Worm (Caenorhabditis elegans) whole organism, late embryonic: Measurements from ENCODE around the gene sdz-1.

Experiments
- C08G9.2 ChIP-seq: sonication (generic microtip); optimal IDR thresholded peaks from 2 replicates; lab custom pipeline; 2016; ENCODE audit warnings: mild to moderate bottlenecking, missing genetic modification characterization, moderate library complexity, missing compliant biosample characterization
- C38D4.7 ChIP-seq: fragments of 200-800 bp; sonication (Bioruptor generic); optimal IDR thresholded peaks from 2 replicates; lab custom pipeline; 2018; ENCODE audit warnings: mild to moderate bottlenecking, missing genetic modification characterization, moderate library complexity, missing compliant biosample characterization
- F13H6.1 ChIP-seq: sonication (generic microtip); optimal IDR thresholded peaks from 2 replicates; lab custom pipeline; 2016; ENCODE audit warnings: missing genetic modification characterization, missing compliant biosample characterization
- K02D7.2 ChIP-seq: sonication (generic microtip); optimal IDR thresholded peaks from 2 replicates; lab custom pipeline; 2017; ENCODE audit warnings: mild to moderate bottlenecking, missing genetic modification characterization, missing compliant biosample characterization
- K09A11.1 ChIP-seq: sonication (generic microtip); optimal IDR thresholded peaks from 2 replicates; lab custom pipeline; 2017; ENCODE audit warnings: antibody characterized with exemption, mild to moderate bottlenecking, missing genetic modification characterization, missing compliant biosample characterization; ENCODE audit not compliant: insufficient read depth
- T23F11.4 ChIP-seq: fragments of 200-800 bp; sonication (Bioruptor generic); optimal IDR thresholded peaks from 2 replicates; lab custom pipeline; 2018; ENCODE audit warnings: mild to moderate bottlenecking, missing genetic modification characterization, missing compliant biosample characterization
- ahr-1 ChIP-seq: sonication (generic microtip); optimal IDR thresholded peaks from 2 replicates; lab custom pipeline; 2016; ENCODE audit warnings: missing genetic modification characterization, missing compliant biosample characterization
- ama-1 ChIP-seq: fragments of 150-350 bp; optimal IDR thresholded peaks from 2 replicates; lab custom pipeline; 2014
- ceh-14 ChIP-seq: sonication (generic microtip); optimal IDR thresholded peaks from 2 replicates; lab custom pipeline; 2016; ENCODE audit warnings: missing genotype, missing genetic modification characterization, missing compliant biosample characterization
- ceh-18 ChIP-seq: sonication (generic microtip); optimal IDR thresholded peaks from 2 replicates; lab custom pipeline; 2016; ENCODE audit warnings: missing genetic modification characterization, missing compliant biosample characterization
- ceh-2 ChIP-seq: sonication (generic microtip); optimal IDR thresholded peaks from 2 replicates; lab custom pipeline; 2016; ENCODE audit warnings: missing genotype, missing genetic modification characterization, missing compliant biosample characterization
- ceh-30 ChIP-seq: fragments of 150-350 bp; optimal IDR thresholded peaks from 2 replicates; lab custom pipeline; 2014; ENCODE audit warnings: missing biosample characterization, missing genetic modification characterization
- ceh-31 ChIP-seq: sonication (generic microtip); optimal IDR thresholded peaks from 2 replicates; lab custom pipeline; 2016; ENCODE audit warnings: missing genetic modification characterization, missing compliant biosample characterization
- ceh-45 ChIP-seq: fragments of 200-800 bp; sonication (Bioruptor generic); IDR thresholded peaks from 2 replicates; pipeline ENCODE4 v1.3.6; 2022; ENCODE audit warnings: missing genetic modification reagents, missing genetic modification characterization, missing compliant biosample characterization
- ceh-48 ChIP-seq: sonication (generic microtip); optimal IDR thresholded peaks from 2 replicates; lab custom pipeline; 2016; ENCODE audit warnings: missing genetic modification characterization, inconsistent platforms, missing compliant biosample characterization
- ceh-6 ChIP-seq: fragments of 200-800 bp; sonication (Bioruptor generic); optimal IDR thresholded peaks from 2 replicates; lab custom pipeline; 2018; ENCODE audit warnings: mild to moderate bottlenecking, missing genetic modification characterization, missing compliant biosample characterization
- che-1 ChIP-seq: sonication (generic microtip); optimal IDR thresholded peaks from 2 replicates; lab custom pipeline; 2016; ENCODE audit warnings: mild to moderate bottlenecking, missing genetic modification characterization, missing compliant biosample characterization
- elt-2 ChIP-seq: sonication (generic microtip); optimal IDR thresholded peaks from 2 replicates; lab custom pipeline; 2016; ENCODE audit warnings: missing genetic modification reagents, missing genetic modification characterization, missing compliant biosample characterization
- elt-4 ChIP-seq: sonication (generic microtip); optimal IDR thresholded peaks from 2 replicates; lab custom pipeline; 2016; ENCODE audit warnings: missing genetic modification characterization, missing compliant biosample characterization
- eyg-1 ChIP-seq: sonication (generic microtip); optimal IDR thresholded peaks from 2 replicates; lab custom pipeline; 2016; ENCODE audit warnings: missing genotype, missing genetic modification characterization, missing compliant biosample characterization
- fax-1 ChIP-seq: sonication (generic microtip); optimal IDR thresholded peaks from 2 replicates; lab custom pipeline; 2016; ENCODE audit warnings: missing genotype, missing genetic modification characterization, missing compliant biosample characterization
- fkh-10 ChIP-seq: fragments of 150-350 bp; optimal IDR thresholded peaks from 2 replicates; lab custom pipeline; 2014; ENCODE audit warnings: missing biosample characterization, missing genetic modification reagents, missing genetic modification characterization
- fkh-6 ChIP-seq: sonication (generic microtip); optimal IDR thresholded peaks from 2 replicates; lab custom pipeline; 2016; ENCODE audit warnings: missing genetic modification characterization, missing compliant biosample characterization
- hlh-13 ChIP-seq: fragments of 200-800 bp; sonication (Bioruptor generic); optimal IDR thresholded peaks from 2 replicates; lab custom pipeline; 2018; ENCODE audit warnings: mild to moderate bottlenecking, missing genetic modification characterization, missing compliant biosample characterization
- hlh-30 ChIP-seq: sonication (generic microtip); optimal IDR thresholded peaks from 2 replicates; lab custom pipeline; 2017; ENCODE audit warnings: antibody characterized with exemption, missing genetic modification characterization, missing compliant biosample characterization; ENCODE audit not compliant: insufficient read depth
- hlh-8 ChIP-seq: sonication (generic microtip); optimal IDR thresholded peaks from 2 replicates; lab custom pipeline; 2016; ENCODE audit warnings: missing genotype, missing genetic modification characterization, missing compliant biosample characterization
- lim-6 ChIP-seq: sonication (generic microtip); optimal IDR thresholded peaks from 2 replicates; lab custom pipeline; 2016; ENCODE audit warnings: missing genetic modification characterization, missing compliant biosample characterization
- nhr-11 ChIP-seq: fragments of 150-350 bp; optimal IDR thresholded peaks from 2 replicates; lab custom pipeline; 2014; ENCODE audit warnings: missing biosample characterization, missing genetic modification characterization
- npax-4 ChIP-seq: sonication (generic microtip); optimal IDR thresholded peaks from 2 replicates; lab custom pipeline; 2016; ENCODE audit warnings: missing genetic modification characterization, missing compliant biosample characterization
- odd-2 ChIP-seq: sonication (generic microtip); optimal IDR thresholded peaks from 2 replicates; lab custom pipeline; 2017; ENCODE audit warnings: antibody characterized with exemption, mild to moderate bottlenecking, missing genetic modification characterization, missing compliant biosample characterization
- pat-9 ChIP-seq: fragments of 200-800 bp; sonication (Bioruptor generic); optimal IDR thresholded peaks from 2 replicates; lab custom pipeline; 2018; ENCODE audit warnings: mild to moderate bottlenecking, missing genetic modification characterization, moderate library complexity, missing compliant biosample characterization
- pax-1 ChIP-seq: fragments of 150-350 bp; optimal IDR thresholded peaks from 2 replicates; lab custom pipeline; 2014; ENCODE audit warnings: missing biosample characterization, missing genetic modification characterization
- pqm-1 ChIP-seq: sonication (generic microtip); optimal IDR thresholded peaks from 2 replicates; lab custom pipeline; 2016; ENCODE audit warnings: missing genetic modification characterization, missing compliant biosample characterization
- ref-2 ChIP-seq: sonication (generic microtip); optimal IDR thresholded peaks from 2 replicates; lab custom pipeline; 2016; ENCODE audit warnings: missing genetic modification characterization, missing compliant biosample characterization
- rnt-1 ChIP-seq: sonication (generic microtip); optimal IDR thresholded peaks from 2 replicates; lab custom pipeline; 2016; ENCODE audit warnings: missing genetic modification characterization, missing compliant biosample characterization
- sox-2 ChIP-seq: fragments of 200-800 bp; sonication (Bioruptor generic); IDR thresholded peaks from 2 replicates; pipeline ENCODE4 v1.3.6; 2022; ENCODE audit warnings: missing genetic modification reagents, missing genetic modification characterization, missing compliant biosample characterization
- sox-4 ChIP-seq: sonication (generic microtip); optimal IDR thresholded peaks from 2 replicates; lab custom pipeline; 2017; ENCODE audit warnings: mild to moderate bottlenecking, missing genetic modification characterization, inconsistent platforms, missing compliant biosample characterization
- syd-9 ChIP-seq: sonication (generic microtip); optimal IDR thresholded peaks from 2 replicates; lab custom pipeline; 2016; ENCODE audit warnings: mild to moderate bottlenecking, missing genetic modification characterization, moderate library complexity, missing compliant biosample characterization
- tbx-2 ChIP-seq: sonication (generic microtip); optimal IDR thresholded peaks from 2 replicates; lab custom pipeline; 2016; ENCODE audit warnings: missing genetic modification characterization, missing compliant biosample characterization
- tbx-7 ChIP-seq: sonication (generic microtip); optimal IDR thresholded peaks from 2 replicates; lab custom pipeline; 2016; ENCODE audit warnings: missing genotype, missing genetic modification characterization, missing compliant biosample characterization
- ttx-3 ChIP-seq: sonication (generic microtip); optimal IDR thresholded peaks from 2 replicates; lab custom pipeline; 2016; ENCODE audit warnings: missing genetic modification reagents, missing genetic modification characterization, missing compliant biosample characterization
- unc-42 ChIP-seq: sonication (generic microtip); optimal IDR thresholded peaks from 2 replicates; lab custom pipeline; 2016; ENCODE audit warnings: missing genotype, missing genetic modification characterization, missing compliant biosample characterization
- unc-55 ChIP-seq: sonication (generic microtip); optimal IDR thresholded peaks from 2 replicates; lab custom pipeline; 2017; ENCODE audit warnings: missing biosample characterization, missing genetic modification reagents, missing genetic modification characterization
- unc-86 ChIP-seq: sonication (generic microtip); optimal IDR thresholded peaks from 2 replicates; lab custom pipeline; 2016; ENCODE audit warnings: missing genetic modification characterization, missing compliant biosample characterization

The sdz-1 gene

DNA sequence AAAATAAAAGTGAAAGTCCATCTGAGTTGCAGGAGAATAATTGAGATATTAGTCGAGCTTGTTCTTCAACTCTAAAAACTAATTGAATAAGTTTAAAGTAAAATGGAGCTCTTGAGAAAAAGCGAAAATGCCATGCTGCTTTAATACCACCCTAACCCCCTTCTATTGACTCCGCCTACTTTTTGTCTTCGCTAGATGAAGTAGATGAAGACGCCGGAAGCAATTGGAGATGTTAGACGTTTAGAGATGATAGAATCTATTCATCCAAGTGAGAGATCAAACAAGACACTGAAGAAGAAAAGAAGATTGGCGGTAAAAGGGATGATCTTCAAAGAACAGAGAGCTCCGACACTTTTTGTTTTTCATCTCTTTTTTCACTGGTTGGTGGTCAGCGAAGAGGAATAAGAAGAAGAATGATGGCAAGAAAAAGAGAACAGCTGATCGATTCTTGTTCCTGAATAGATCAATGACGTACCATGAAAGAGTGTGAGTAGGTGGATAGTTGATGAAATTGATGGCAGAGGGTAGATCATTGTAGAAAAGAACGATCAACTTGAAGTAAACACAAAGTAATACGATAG is 45.6 kb downstream of the sdz-1 start:
- TF ChIP-seq K09A11.1 (tag; lab: Kevin White, UChicago) (no peak), syd-9 (tag; lab: Kevin White, UChicago) (no peak), ref-2 (tag; lab: Kevin White, UChicago) (no peak), npax-4 (no peak), T23F11.4 (GFP tag; lab: Kevin White, UChicago) (no peak), pax-1 (tag; lab: Kevin White, UChicago) (no peak)

- TF ChIP-seq C08G9.2 (tag; lab: Kevin White, UChicago): no peak
- TF ChIP-seq T23F11.4 (GFP tag; lab: Kevin White, UChicago): no peak
- no peak for TF ChIP-seq hlh-30 (tag; lab: Kevin White, UChicago)
- no peak for TF ChIP-seq unc-42
- TF ChIP-seq lim-6 (tag; lab: Kevin White, UChicago): no peak
- TF ChIP-seq fkh-10 (GFP tag; lab: Kevin White, UChicago): no peak
- no peak for TF ChIP-seq pqm-1 (tag; lab: Kevin White, UChicago)
- no peak for TF ChIP-seq ahr-1 (tag; lab: Kevin White, UChicago)
- TF ChIP-seq hlh-13: no peak
- TF ChIP-seq K09A11.1 (tag; lab: Kevin White, UChicago): no peak
- no peak for TF ChIP-seq ref-2 (tag; lab: Kevin White, UChicago)
- TF ChIP-seq ceh-18 (tag; lab: Kevin White, UChicago): no peak
- TF ChIP-seq, all 69 proteins: peak for 0
Measured at ce11 chrIII:8653875-8654386, 46.2 kb downstream of the sdz-1 start, which contains the start of gene F22B7.9. Gene F22B7.9 (minus strand): TSS chrIII:8653925.

ce11 chrIII:8653457-8653856 is 46.7 kb downstream of the sdz-1 start:
- no peak for TF ChIP-seq odd-2 (tag; lab: Kevin White, UChicago)
- no peak for TF ChIP-seq syd-9 (tag; lab: Kevin White, UChicago)
- no peak for TF ChIP-seq eyg-1 (tag; lab: Kevin White, UChicago)
- no peak for TF ChIP-seq ceh-31 (tag; lab: Kevin White, UChicago)
- TF ChIP-seq hlh-13: no peak
- TF ChIP-seq C38D4.7 (GFP tag; lab: Kevin White, UChicago): no peak
- no peak for TF ChIP-seq K02D7.2
- TF ChIP-seq tbx-7 (tag; lab: Kevin White, UChicago): no peak
- no peak for TF ChIP-seq sox-4 (tag; lab: Kevin White, UChicago)
- TF ChIP-seq tbx-2 (tag; lab: Kevin White, UChicago): no peak
- no peak for TF ChIP-seq nhr-11 (tag; lab: Kevin White, UChicago)
- no peak for TF ChIP-seq unc-55
- no peak for TF ChIP-seq C08G9.2 (tag; lab: Kevin White, UChicago)
- TF ChIP-seq pat-9: no peak
- no peak for TF ChIP-seq ama-1
- no peak for TF ChIP-seq ceh-2 (tag; lab: Kevin White, UChicago)
- no peak for TF ChIP-seq rnt-1
- TF ChIP-seq fkh-6 (tag; lab: Kevin White, UChicago): no peak
- no peak for TF ChIP-seq elt-4 (tag; lab: Kevin White, UChicago)
- no peak for TF ChIP-seq elt-2 (tag; lab: Kevin White, UChicago)
- TF ChIP-seq, all 69 proteins: peak for 0

DNA sequence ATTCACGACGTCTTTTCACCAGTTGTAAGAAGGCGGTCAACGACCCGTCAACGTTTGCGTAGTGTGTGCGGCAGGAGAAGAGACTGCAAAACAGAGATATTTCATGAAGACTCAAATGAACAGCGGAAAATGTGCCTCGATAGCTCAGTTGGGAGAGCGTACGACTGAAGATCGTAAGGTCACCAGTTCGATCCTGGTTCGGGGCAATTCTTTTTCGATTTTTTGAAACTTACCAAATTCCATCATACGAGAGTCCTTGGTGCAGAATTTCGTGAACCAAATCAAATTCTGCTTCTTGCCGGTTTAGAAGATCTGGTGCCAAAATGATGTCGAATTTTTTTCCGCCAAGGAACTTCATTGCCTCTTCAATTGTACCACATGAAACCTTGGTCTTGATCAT is 47.2 kb downstream of the sdz-1 start:
- TF ChIP-seq C38D4.7 (GFP tag; lab: Kevin White, UChicago): peak; percentile 40
- TF ChIP-seq ceh-14 (tag; lab: Kevin White, UChicago): peak; percentile 5
- TF ChIP-seq tbx-2 (tag; lab: Kevin White, UChicago): no peak
- no peak for TF ChIP-seq F13H6.1
- TF ChIP-seq fax-1: peak; percentile 18
- TF ChIP-seq ceh-6 (GFP tag; lab: Kevin White, UChicago): peak; percentile 54
- no peak for TF ChIP-seq K02D7.2
- no peak for TF ChIP-seq unc-86 (tag; lab: Kevin White, UChicago)
- no peak for TF ChIP-seq ceh-48 (tag; lab: Kevin White, UChicago)
- TF ChIP-seq ceh-30: no peak
- peak; percentile 12 for TF ChIP-seq fkh-6 (tag; lab: Kevin White, UChicago)
- TF ChIP-seq sox-2 (GFP tag; lab: Robert Waterston, UW): no peak; the same call in 1 of the 2 replicates
- TF ChIP-seq T23F11.4 (GFP tag; lab: Kevin White, UChicago): no peak
- no peak for TF ChIP-seq unc-42
- no peak for TF ChIP-seq ceh-2 (tag; lab: Kevin White, UChicago)
- no peak for TF ChIP-seq fkh-10 (GFP tag; lab: Kevin White, UChicago)
- TF ChIP-seq syd-9 (tag; lab: Kevin White, UChicago): peak; percentile 49
- no peak for TF ChIP-seq tbx-7 (tag; lab: Kevin White, UChicago)
- TF ChIP-seq pat-9: peak; percentile 8
- no peak for TF ChIP-seq ceh-31 (tag; lab: Kevin White, UChicago)
- no peak for TF ChIP-seq ceh-45
- TF ChIP-seq ttx-3 (tag; lab: Kevin White, UChicago): no peak
- peak; percentile 45 for TF ChIP-seq che-1
- TF ChIP-seq ref-2 (tag; lab: Kevin White, UChicago): no peak
- no peak for TF ChIP-seq hlh-8 (tag; lab: Kevin White, UChicago)
